Worm (Caenorhabditis elegans) whole organism, early embryonic: ENCODE data around the gene M03B6.4.

Source experiments
- B0310.2 ChIP-seq: sonication (generic microtip); optimal IDR thresholded peaks from 2 replicates; lab custom pipeline; 2016; ENCODE audit warnings: mild to moderate bottlenecking, missing genetic modification characterization, missing compliant biosample characterization
- F13C5.2 ChIP-seq: sonication (generic microtip); optimal IDR thresholded peaks from 2 replicates; lab custom pipeline; 2017; ENCODE audit warnings: mild to moderate bottlenecking, missing genetic modification characterization, inconsistent platforms, missing compliant biosample characterization
- aly-1 ChIP-seq: sonication (generic microtip); optimal IDR thresholded peaks from 2 replicates; lab custom pipeline; 2016; ENCODE audit warnings: missing genetic modification characterization, missing compliant biosample characterization
- ama-1 ChIP-seq: fragments of 150-350 bp; optimal IDR thresholded peaks from 2 replicates; lab custom pipeline; 2014
- ceh-13 ChIP-seq: fragments of 200-800 bp; sonication (Bioruptor generic); optimal IDR thresholded peaks from 2 replicates; lab custom pipeline; 2018; ENCODE audit warnings: mild to moderate bottlenecking, missing genetic modification characterization, missing compliant biosample characterization
- ceh-36 ChIP-seq: sonication (generic microtip); optimal IDR thresholded peaks from 2 replicates; lab custom pipeline; 2016; ENCODE audit warnings: missing genetic modification characterization, inconsistent platforms, missing compliant biosample characterization
- ets-7 ChIP-seq: sonication (generic microtip); optimal IDR thresholded peaks from 2 replicates; lab custom pipeline; 2016; ENCODE audit warnings: missing genotype, missing genetic modification characterization, missing compliant biosample characterization
- flt-1 ChIP-seq: fragments of 200-800 bp; sonication (Bioruptor generic); IDR thresholded peaks from 2 replicates; pipeline ENCODE4 v1.3.6; 2022; ENCODE audit warnings: missing genetic modification characterization, missing compliant biosample characterization
- hmbx-1 ChIP-seq: sonication (generic microtip); optimal IDR thresholded peaks from 2 replicates; lab custom pipeline; 2016; ENCODE audit warnings: mild to moderate bottlenecking, missing genetic modification characterization, missing compliant biosample characterization
- hmg-4 ChIP-seq: fragments of 200-800 bp; sonication (Bioruptor generic); optimal IDR thresholded peaks from 2 replicates; lab custom pipeline; 2018; ENCODE audit warnings: mild to moderate bottlenecking, missing genetic modification characterization, missing compliant biosample characterization
- hnd-1 ChIP-seq: sonication (generic microtip); optimal IDR thresholded peaks from 2 replicates; lab custom pipeline; 2016; ENCODE audit warnings: missing genetic modification characterization, missing compliant biosample characterization
- pes-1 ChIP-seq: fragments of 200-800 bp; sonication (Bioruptor generic); IDR thresholded peaks from 2 replicates; pipeline ENCODE4 v1.3.6; 2022; ENCODE audit warnings: missing genetic modification reagents, missing genetic modification characterization, missing compliant biosample characterization
- scrt-1 ChIP-seq: fragments of 200-800 bp; sonication (Bioruptor generic); IDR thresholded peaks from 2 replicates; pipeline ENCODE4 v1.3.6; 2022; ENCODE audit warnings: missing genetic modification characterization, missing compliant biosample characterization
- sea-1 ChIP-seq: fragments of 200-800 bp; sonication (Bioruptor generic); conservative IDR thresholded peaks from 2 replicates; pipeline ENCODE4 v1.3.6; 2022; ENCODE audit warnings: missing genetic modification characterization, missing compliant biosample characterization
- tbx-11 ChIP-seq: fragments of 200-800 bp; sonication (Bioruptor generic); IDR thresholded peaks from 2 replicates; pipeline ENCODE4 v1.3.6; 2022; ENCODE audit warnings: missing genetic modification characterization, missing compliant biosample characterization
- tbx-37 ChIP-seq: fragments of 200-800 bp; sonication (Bioruptor generic); conservative IDR thresholded peaks from 2 replicates; pipeline ENCODE4 v1.3.6; 2022; ENCODE audit warnings: missing genetic modification reagents, missing genetic modification characterization, missing compliant biosample characterization
- tra-4 ChIP-seq: sonication (generic microtip); optimal IDR thresholded peaks from 2 replicates; lab custom pipeline; 2017; ENCODE audit warnings: missing genetic modification characterization, missing compliant biosample characterization

M03B6.4 gene

DNA sequence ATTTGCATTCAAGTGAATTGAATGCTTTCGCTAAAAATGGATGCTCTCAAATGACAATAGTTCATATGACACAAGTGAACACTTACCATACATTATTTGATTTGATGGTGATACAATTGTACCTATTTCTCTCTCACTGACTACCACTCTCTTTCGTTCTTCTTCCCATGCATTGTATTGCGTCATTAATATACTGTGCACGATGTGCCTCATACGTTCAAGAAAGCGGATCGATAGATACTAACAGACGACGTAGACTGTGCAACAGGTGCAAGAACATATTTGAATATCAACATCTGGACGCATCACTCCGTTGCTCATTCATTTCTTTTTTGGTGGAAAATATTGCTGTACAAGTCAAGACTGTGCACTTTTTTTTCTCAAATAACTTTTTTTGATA is at the start of gene M03B6.4:
Gene M03B6.4 (plus strand): TSS at position 149 of the 400 bp plus-strand sequence.
- TF ChIP-seq hmbx-1 (tag; lab: Kevin White, UChicago): no peak
- TF ChIP-seq ceh-13: no peak

DNA sequence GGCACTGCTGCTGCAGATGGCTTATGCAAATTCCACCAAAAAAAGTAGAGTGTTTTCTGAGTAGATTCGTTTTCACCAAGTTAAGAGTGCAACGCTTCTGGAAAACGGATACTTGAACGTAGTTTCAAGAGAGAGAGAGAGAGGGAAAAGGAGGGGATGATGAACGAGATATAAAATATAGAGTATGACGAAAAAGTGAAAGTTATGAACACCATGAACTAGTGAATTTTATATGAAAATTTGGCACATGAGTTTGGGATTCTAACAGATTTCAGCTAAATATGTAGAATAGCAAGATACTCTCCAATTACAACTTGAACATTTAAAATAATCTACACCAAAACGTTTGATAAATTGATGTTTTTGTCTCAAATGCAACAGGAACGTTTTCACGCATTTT is 48.9 kb upstream of the M03B6.4 start, which contains the start of gene obr-3:
Gene obr-3 (minus strand): TSS at position 101 of the 400 bp plus-strand sequence.
- TF ChIP-seq hmg-4: no peak
- TF ChIP-seq tbx-11 (GFP tag; lab: Robert Waterston, UW): no peak
- TF ChIP-seq F13C5.2 (tag; lab: Kevin White, UChicago): no peak
- no peak for TF ChIP-seq hnd-1 (tag; lab: Kevin White, UChicago)
- TF ChIP-seq B0310.2 (tag; lab: Kevin White, UChicago): no peak
- no peak for TF ChIP-seq ceh-36
- TF ChIP-seq tra-4 (tag; lab: Kevin White, UChicago): no peak
- TF ChIP-seq flt-1 (GFP tag; lab: Robert Waterston, UW): no peak
- TF ChIP-seq aly-1 (tag; lab: Kevin White, UChicago): no peak
- TF ChIP-seq ets-7 (tag; lab: Kevin White, UChicago): no peak
- no peak for TF ChIP-seq scrt-1 (GFP tag; lab: Robert Waterston, UW)
- TF ChIP-seq sea-1 (GFP tag; lab: Robert Waterston, UW): no peak
- no peak for TF ChIP-seq ceh-13
- TF ChIP-seq ama-1 (lab: Kevin White, UChicago): no peak
- TF ChIP-seq hmbx-1 (tag; lab: Kevin White, UChicago): no peak
- no peak for TF ChIP-seq pes-1
- TF ChIP-seq tbx-37 (GFP tag; lab: Robert Waterston, UW): no peak

- TF ChIP-seq ama-1 (lab: Kevin White, UChicago) (no peak), scrt-1 (GFP tag; lab: Robert Waterston, UW) (no peak), tbx-11 (GFP tag; lab: Robert Waterston, UW) (no peak), ceh-13 (no peak), flt-1 (GFP tag; lab: Robert Waterston, UW) (no peak), aly-1 (tag; lab: Kevin White, UChicago) (no peak), B0310.2 (tag; lab: Kevin White, UChicago) (no peak), hmg-4 (no peak), hmbx-1 (tag; lab: Kevin White, UChicago) (no peak), hnd-1 (tag; lab: Kevin White, UChicago) (no peak), ets-7 (tag; lab: Kevin White, UChicago) (no peak), tra-4 (tag; lab: Kevin White, UChicago) (no peak), tbx-37 (GFP tag; lab: Robert Waterston, UW) (no peak), ceh-36 (no peak)
Measured at ce11 chrX:13811156-13811555, 47.5 kb upstream of the M03B6.4 start.

ce11 chrX:13811929-13812328 is 46.7 kb upstream of the M03B6.4 start:
- no peak for TF ChIP-seq tbx-37 (GFP tag; lab: Robert Waterston, UW)
- TF ChIP-seq hmbx-1 (tag; lab: Kevin White, UChicago): no peak
- TF ChIP-seq ceh-13: no peak
- no peak for TF ChIP-seq hnd-1 (tag; lab: Kevin White, UChicago)
- TF ChIP-seq ama-1 (lab: Kevin White, UChicago): no peak
- no peak for TF ChIP-seq aly-1 (tag; lab: Kevin White, UChicago)
- no peak for TF ChIP-seq tbx-11 (GFP tag; lab: Robert Waterston, UW)
- TF ChIP-seq tra-4 (tag; lab: Kevin White, UChicago): no peak
- TF ChIP-seq flt-1 (GFP tag; lab: Robert Waterston, UW): no peak
- TF ChIP-seq F13C5.2 (tag; lab: Kevin White, UChicago): no peak
- no peak for TF ChIP-seq hmg-4
- TF ChIP-seq pes-1: no peak
- TF ChIP-seq ets-7 (tag; lab: Kevin White, UChicago): no peak
- TF ChIP-seq scrt-1 (GFP tag; lab: Robert Waterston, UW): no peak
- no peak for TF ChIP-seq ceh-36
- no peak for TF ChIP-seq B0310.2 (tag; lab: Kevin White, UChicago)
- no peak for TF ChIP-seq sea-1 (GFP tag; lab: Robert Waterston, UW)

- no peak for TF ChIP-seq tra-4 (tag; lab: Kevin White, UChicago)
- TF ChIP-seq hmbx-1 (tag; lab: Kevin White, UChicago): no peak
Measured at ce11 chrX:13818791-13819190, 39.9 kb upstream of the M03B6.4 start.

DNA sequence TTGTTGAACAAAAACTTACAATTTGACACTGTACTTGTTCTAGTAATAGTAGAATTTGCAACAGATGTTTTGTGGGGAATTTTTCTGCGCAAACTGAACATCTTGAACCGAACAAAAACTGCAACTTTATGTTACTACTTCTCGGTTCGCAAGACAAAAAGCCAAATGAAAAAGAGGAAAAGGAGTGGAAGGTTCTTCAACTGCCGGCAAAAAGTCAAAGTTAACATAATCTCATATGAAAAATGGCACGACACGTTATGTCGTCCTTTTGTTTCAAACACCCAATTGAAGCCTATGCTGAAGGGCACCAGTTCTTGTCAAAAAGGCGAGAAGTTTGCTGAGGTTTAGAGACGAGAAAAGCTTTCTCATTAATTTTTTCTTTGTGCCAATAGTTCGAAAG is 35.2 kb upstream of the M03B6.4 start, which contains the start of gene twk-23:
Gene twk-23 (minus strand): TSS at position 101 of the 400 bp plus-strand sequence.
- TF ChIP-seq aly-1 (tag; lab: Kevin White, UChicago): no peak
- no peak for TF ChIP-seq pes-1
- no peak for TF ChIP-seq ama-1 (lab: Kevin White, UChicago)

DNA sequence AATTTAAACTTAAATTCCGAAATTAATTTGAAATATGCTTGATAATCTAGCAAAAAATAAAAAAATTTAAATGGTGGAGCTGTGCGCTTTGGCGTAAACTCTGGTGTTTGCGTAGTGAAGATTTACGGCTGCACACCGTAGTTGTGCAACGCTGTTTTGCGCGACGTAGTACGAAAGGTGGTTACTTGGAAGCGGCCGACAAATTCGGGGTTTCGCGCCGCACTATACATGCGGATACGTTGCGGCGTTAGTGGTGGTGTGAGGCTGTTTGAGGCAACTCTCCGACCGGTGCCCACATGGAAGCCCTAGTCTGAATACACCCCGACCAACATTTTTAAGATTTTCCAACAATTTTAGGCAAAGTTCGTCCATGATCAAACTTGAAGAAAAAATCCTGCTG is 25.2 kb upstream of the M03B6.4 start:
- no peak for TF ChIP-seq ceh-36
- TF ChIP-seq hnd-1 (tag; lab: Kevin White, UChicago): no peak
- no peak for TF ChIP-seq pes-1
- no peak for TF ChIP-seq flt-1 (GFP tag; lab: Robert Waterston, UW)
- no peak for TF ChIP-seq hmg-4
- no peak for TF ChIP-seq tbx-11 (GFP tag; lab: Robert Waterston, UW)
- TF ChIP-seq tbx-37 (GFP tag; lab: Robert Waterston, UW): no peak
- no peak for TF ChIP-seq hmbx-1 (tag; lab: Kevin White, UChicago)
- no peak for TF ChIP-seq aly-1 (tag; lab: Kevin White, UChicago)
- no peak for TF ChIP-seq ama-1 (lab: Kevin White, UChicago)
- TF ChIP-seq tra-4 (tag; lab: Kevin White, UChicago): no peak
- no peak for TF ChIP-seq sea-1 (GFP tag; lab: Robert Waterston, UW)
- no peak for TF ChIP-seq F13C5.2 (tag; lab: Kevin White, UChicago)
- no peak for TF ChIP-seq scrt-1 (GFP tag; lab: Robert Waterston, UW)
- no peak for TF ChIP-seq ceh-13
- TF ChIP-seq ets-7 (tag; lab: Kevin White, UChicago): no peak
- no peak for TF ChIP-seq B0310.2 (tag; lab: Kevin White, UChicago)

ce11 chrX:13834127-13834526 is 24.5 kb upstream of the M03B6.4 start, which contains the start of gene F19D8.2:
Gene F19D8.2, plus strand, starts transcription at chrX:13834427.
- TF ChIP-seq ama-1 (lab: Kevin White, UChicago) (no peak), tbx-11 (GFP tag; lab: Robert Waterston, UW) (no peak), hnd-1 (tag; lab: Kevin White, UChicago) (no peak), tbx-37 (GFP tag; lab: Robert Waterston, UW) (no peak)
